Fruit fly (Drosophila melanogaster): Measurements from ENCODE around the gene VhaSFD.

VhaSFD gene

DNA sequence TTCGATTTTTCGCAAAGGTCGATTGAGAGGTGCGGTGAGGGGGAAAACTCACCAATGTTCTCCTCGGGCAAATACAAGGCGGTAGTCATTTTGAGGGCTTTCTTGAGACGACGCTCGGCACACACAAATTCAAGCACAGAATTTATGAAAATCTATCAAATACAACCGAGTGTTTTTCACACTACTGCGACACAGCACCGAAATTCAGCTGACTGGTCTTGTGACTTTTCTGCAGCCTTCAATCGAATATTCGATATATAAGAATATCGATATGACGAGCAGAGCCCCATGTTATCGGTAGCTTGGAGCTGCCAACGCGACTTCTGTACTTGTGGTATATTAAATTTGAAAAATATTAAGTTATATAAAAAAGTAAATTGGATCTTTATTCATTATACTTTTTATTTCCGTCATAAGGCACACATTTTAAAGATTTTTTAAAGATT, at the start of gene VhaSFD:
Gene VhaSFD (minus strand): TSS at position 249 of the 446 bp plus-strand sequence.
- no peak for TF ChIP-seq Myc (optimal IDR thresholded peaks at IDR 0.05)
- TF ChIP-seq psq (optimal IDR thresholded peaks at IDR 0.05), result peak; percentile 65

- TF ChIP-seq h (optimal IDR thresholded peaks at IDR 0.05) (no peak), Myc (optimal IDR thresholded peaks at IDR 0.05) (no peak), Sin3A (optimal IDR thresholded peaks at IDR 0.05) (no peak), psq (optimal IDR thresholded peaks at IDR 0.05) (no peak), insv (optimal IDR thresholded peaks at IDR 0.05) (no peak)
Measured at dm6 chr2L:16766070-16766752, 38.6 kb upstream of the VhaSFD start, which contains the start of gene Mhc. Gene Mhc, plus strand, starts transcription at chr2L:16766566.

DNA sequence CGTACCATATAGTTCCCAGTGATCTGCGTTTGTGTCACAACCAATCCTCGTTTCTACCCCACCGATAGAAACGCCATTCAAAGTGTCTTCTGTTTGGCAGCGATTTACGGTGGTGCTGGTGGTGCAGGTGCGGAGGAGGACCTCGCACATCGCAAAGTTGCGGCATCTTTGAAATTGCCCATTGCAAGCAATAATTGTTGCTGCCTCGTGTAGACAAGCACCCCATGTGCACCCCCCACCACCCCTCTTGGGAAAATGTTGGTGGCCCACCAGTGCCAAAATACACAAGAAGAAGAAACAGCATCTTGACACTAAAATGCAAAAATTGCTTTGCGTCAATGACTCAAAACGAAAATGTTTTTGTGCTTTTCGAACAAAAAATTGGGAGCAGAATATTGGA, 36.9 kb upstream of the VhaSFD start:
- no peak for TF ChIP-seq h (optimal IDR thresholded peaks at IDR 0.05)
- no peak for TF ChIP-seq psq (optimal IDR thresholded peaks at IDR 0.05)
- TF ChIP-seq Myc (optimal IDR thresholded peaks at IDR 0.05), result no peak
- no peak for TF ChIP-seq Sin3A (optimal IDR thresholded peaks at IDR 0.05)
- no peak for TF ChIP-seq ttk (optimal IDR thresholded peaks at IDR 0.05)
- no peak for TF ChIP-seq insv (optimal IDR thresholded peaks at IDR 0.05)

DNA sequence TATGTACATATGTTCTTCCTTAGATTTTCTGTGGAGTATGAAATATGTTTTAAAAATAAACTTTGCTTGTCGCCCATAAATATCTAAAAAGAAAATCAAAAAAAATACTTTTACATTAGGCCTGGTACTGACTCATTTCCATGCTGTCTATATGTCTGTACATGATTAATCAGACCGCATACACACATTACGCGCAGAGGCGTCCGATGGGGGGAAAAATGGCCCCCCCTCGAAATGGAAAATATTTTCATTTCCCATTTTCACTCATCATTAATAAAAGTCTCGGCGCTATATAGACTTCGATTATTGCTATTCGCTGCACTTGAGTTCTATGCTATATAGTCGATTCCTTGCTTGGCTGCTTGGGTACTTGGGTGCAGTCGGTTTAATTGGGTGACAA, 34.3 kb upstream of the VhaSFD start:
- TF ChIP-seq insv (optimal IDR thresholded peaks at IDR 0.05), result no peak
- no peak for TF ChIP-seq psq (optimal IDR thresholded peaks at IDR 0.05)
- no peak for TF ChIP-seq ttk (optimal IDR thresholded peaks at IDR 0.05)
- no peak for TF ChIP-seq Myc (optimal IDR thresholded peaks at IDR 0.05)
- TF ChIP-seq Sin3A (optimal IDR thresholded peaks at IDR 0.05), result no peak
- no peak for TF ChIP-seq h (optimal IDR thresholded peaks at IDR 0.05)

DNA sequence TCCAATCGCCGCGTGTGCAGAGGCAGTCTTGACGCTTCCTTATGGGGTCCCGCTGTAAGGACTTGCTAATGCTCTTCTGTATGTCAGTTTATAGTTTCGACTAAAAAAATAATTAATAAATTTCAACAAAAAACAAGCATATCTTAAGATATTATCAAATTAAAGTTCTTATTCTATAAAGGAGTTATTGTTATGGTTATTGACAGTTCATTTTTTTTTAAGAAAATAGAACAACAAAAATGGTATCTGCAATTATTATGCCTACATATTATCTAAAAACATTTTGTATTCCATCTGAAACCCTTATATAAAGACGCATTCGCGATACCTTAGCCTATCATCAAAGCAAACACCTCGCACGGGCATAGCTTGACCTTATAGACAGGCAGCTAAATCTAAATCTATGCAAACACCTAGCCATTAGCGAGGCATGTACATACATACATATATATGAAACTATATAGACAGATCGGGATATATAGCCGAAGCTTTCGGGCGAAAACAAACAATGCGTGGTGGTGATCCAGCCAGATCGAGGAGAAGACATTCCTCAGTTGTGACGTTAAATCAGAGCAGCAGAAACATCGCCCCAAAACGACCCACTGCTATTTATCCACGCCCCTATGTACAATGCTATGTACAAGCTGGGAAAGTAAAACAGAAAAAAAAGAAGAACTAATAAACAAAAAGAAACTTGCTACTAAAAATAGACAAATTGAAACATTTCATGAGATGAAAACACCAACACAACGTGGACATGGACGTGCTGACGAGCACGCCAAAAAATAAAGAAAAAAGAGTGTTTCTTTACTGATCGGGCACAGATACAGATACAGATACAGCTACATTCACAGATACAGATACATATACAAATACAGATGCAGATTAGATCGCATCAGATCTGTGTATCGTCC, 33.1 kb upstream of the VhaSFD start, which contains the start of gene ppk17:
Gene ppk17 (minus strand): TSS at position 51 of the 914 bp plus-strand sequence.
- TF ChIP-seq insv (optimal IDR thresholded peaks at IDR 0.05) (no peak), h (optimal IDR thresholded peaks at IDR 0.05) (no peak), Myc (optimal IDR thresholded peaks at IDR 0.05) (no peak), ttk (optimal IDR thresholded peaks at IDR 0.05) (no peak), Sin3A (optimal IDR thresholded peaks at IDR 0.05) (no peak), psq (optimal IDR thresholded peaks at IDR 0.05) (no peak)

dm6 chr2L:16754074-16754473, 26.4 kb upstream of the VhaSFD start, which contains the start of gene yellow-b:
Gene yellow-b, plus strand, starts transcription at chr2L:16754336.
- TF ChIP-seq insv (optimal IDR thresholded peaks at IDR 0.05), result no peak

DNA sequence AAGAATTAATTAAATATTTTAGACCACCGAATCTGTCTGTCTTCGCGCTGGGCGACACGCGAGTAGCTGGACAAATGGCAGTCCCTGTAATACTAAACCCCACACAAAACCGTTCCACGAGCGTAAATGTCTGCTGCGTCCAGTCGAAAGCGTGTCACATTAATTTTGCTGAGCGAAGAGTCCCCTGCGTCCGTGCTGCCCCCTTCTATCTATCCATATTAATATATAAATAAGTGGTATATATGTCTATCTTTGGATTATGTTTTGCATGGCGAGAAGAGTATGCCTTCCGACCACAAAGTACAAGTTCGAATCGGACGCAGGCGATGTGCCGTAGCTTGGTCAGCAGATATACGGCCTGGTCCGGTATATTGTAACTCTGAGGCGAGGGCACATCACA, 24.7 kb upstream of the VhaSFD start:
- TF ChIP-seq Myc (optimal IDR thresholded peaks at IDR 0.05) (no peak), insv (optimal IDR thresholded peaks at IDR 0.05) (no peak), h (optimal IDR thresholded peaks at IDR 0.05) (no peak), psq (optimal IDR thresholded peaks at IDR 0.05) (no peak), ttk (optimal IDR thresholded peaks at IDR 0.05) (no peak), Sin3A (optimal IDR thresholded peaks at IDR 0.05) (no peak)

- no peak for TF ChIP-seq ttk (optimal IDR thresholded peaks at IDR 0.05)
- TF ChIP-seq insv (optimal IDR thresholded peaks at IDR 0.05), result no peak
- TF ChIP-seq h (optimal IDR thresholded peaks at IDR 0.05), result no peak
- no peak for TF ChIP-seq psq (optimal IDR thresholded peaks at IDR 0.05)
- no peak for TF ChIP-seq Myc (optimal IDR thresholded peaks at IDR 0.05)
- TF ChIP-seq Sin3A (optimal IDR thresholded peaks at IDR 0.05), result no peak
Measured at dm6 chr2L:16747145-16747544, 19.5 kb upstream of the VhaSFD start.

- TF ChIP-seq h (optimal IDR thresholded peaks at IDR 0.05) (peak; percentile 36), psq (optimal IDR thresholded peaks at IDR 0.05) (no peak), ttk (optimal IDR thresholded peaks at IDR 0.05) (no peak)
Measured at dm6 chr2L:16743055-16743805, 15.6 kb upstream of the VhaSFD start, which contains the start of the genes LSm7 and BuGZ. Gene LSm7, minus strand, starts transcription at chr2L:16743100. Gene BuGZ, plus strand, starts transcription at chr2L:16743405.

dm6 chr2L:16738206-16738900, 10.7 kb upstream of the VhaSFD start, which contains the start of the genes glu and ChLD3:
Gene glu, minus strand, starts transcription at chr2L:16738388.
Gene ChLD3, plus strand, starts transcription at chr2L:16738850.
- TF ChIP-seq Myc (optimal IDR thresholded peaks at IDR 0.05), result no peak
- TF ChIP-seq h (optimal IDR thresholded peaks at IDR 0.05), result no peak
- no peak for TF ChIP-seq insv (optimal IDR thresholded peaks at IDR 0.05)
- no peak for TF ChIP-seq Sin3A (optimal IDR thresholded peaks at IDR 0.05)
- no peak for TF ChIP-seq ttk (optimal IDR thresholded peaks at IDR 0.05)
- TF ChIP-seq psq (optimal IDR thresholded peaks at IDR 0.05), result no peak

dm6 chr2L:16732338-16732892, 4.8 kb upstream of the VhaSFD start, which contains the start of gene Nubp1:
Gene Nubp1, plus strand, starts transcription at chr2L:16732550.
- TF ChIP-seq insv (optimal IDR thresholded peaks at IDR 0.05) (no peak), Sin3A (optimal IDR thresholded peaks at IDR 0.05) (no peak), psq (optimal IDR thresholded peaks at IDR 0.05) (no peak), ttk (optimal IDR thresholded peaks at IDR 0.05) (no peak), Myc (optimal IDR thresholded peaks at IDR 0.05) (no peak), h (optimal IDR thresholded peaks at IDR 0.05) (no peak)

Measured in Kc167 (cell line).